Fruit fly (Drosophila melanogaster): ENCODE measurements around the gene CG42537.

Gene CG42537

dm6 chr3R:6373512-6374306, 3.9 kb upstream of the CG42537 start (continued):
- no peak for TF ChIP-seq az2 (GFP tag; optimal IDR thresholded peaks at IDR 0.05)
- TF ChIP-seq BtbVII (GFP tag; optimal IDR thresholded peaks at IDR 0.05), result peak; percentile 72
- 0 out of 2 replicates have a peak, but pooled peaks have one; percentile 26 for TF ChIP-seq ara (GFP tag; IDR thresholded peaks at IDR 0.05)
- no peak for TF ChIP-seq inv (GFP tag; IDR thresholded peaks at IDR 0.05; ENCODE audit: partially characterized antibody)
- TF ChIP-seq MTF-1 (GFP tag; optimal IDR thresholded peaks at IDR 0.05; ENCODE audit: borderline replicate concordance), result no peak
- TF ChIP-seq bab2 (GFP tag; optimal IDR thresholded peaks at IDR 0.05), result peak; percentile 39
- no peak for TF ChIP-seq Tbp (GFP tag; optimal IDR thresholded peaks at IDR 0.05)
- no peak for TF ChIP-seq mld (GFP tag; IDR thresholded peaks at IDR 0.05; ENCODE audit: partially characterized antibody)
- no peak; the same call in 1 of the 2 replicates for TF ChIP-seq NFAT (GFP tag; IDR thresholded peaks at IDR 0.05)
- no peak for TF ChIP-seq zfh2 (GFP tag; optimal IDR thresholded peaks at IDR 0.05)
- TF ChIP-seq CG17359 (tag; optimal IDR thresholded peaks at IDR 0.05), result peak; percentile 35
- no peak for TF ChIP-seq gsb-n (tag; optimal IDR thresholded peaks at IDR 0.05)
- no peak for TF ChIP-seq z (GFP tag; IDR thresholded peaks at IDR 0.05)
- TF ChIP-seq CG7963 (GFP tag; IDR thresholded peaks at IDR 0.05; ENCODE audit: partially characterized antibody), result no peak
- no peak for TF ChIP-seq CG15479 (GFP tag; optimal IDR thresholded peaks at IDR 0.05)
- peak; percentile 86 for TF ChIP-seq caup (GFP tag; optimal IDR thresholded peaks at IDR 0.05; ENCODE audit: severe bottlenecking)
- no peak for TF ChIP-seq dm (GFP tag; optimal IDR thresholded peaks at IDR 0.05)
- no peak for TF ChIP-seq CG17802 (tag; optimal IDR thresholded peaks at IDR 0.05)
- peak; percentile 4 to 34 for TF ChIP-seq dpn (GFP tag; optimal IDR thresholded peaks at IDR 0.05)
- TF ChIP-seq pfk (GFP tag; optimal IDR thresholded peaks at IDR 0.05), result no peak
- no peak for TF ChIP-seq zen2 (GFP tag; IDR thresholded peaks at IDR 0.05; ENCODE audit: partially characterized antibody)
- no peak for TF ChIP-seq da (GFP tag; optimal IDR thresholded peaks at IDR 0.05)
- no peak for TF ChIP-seq Side (GFP tag; optimal IDR thresholded peaks at IDR 0.05)
- no peak for TF ChIP-seq zfh1 (GFP tag; IDR thresholded peaks at IDR 0.05)
- TF ChIP-seq D19A (tag; optimal IDR thresholded peaks at IDR 0.05), result peak; percentile 11
- peak; percentile 19; the same call in 1 of the 2 replicates for TF ChIP-seq Taf1 (GFP tag; IDR thresholded peaks at IDR 0.05)
- TF ChIP-seq CG7839 (tag; optimal IDR thresholded peaks at IDR 0.05), result peak; percentile 34
- no peak for TF ChIP-seq NC2α (GFP tag; optimal IDR thresholded peaks at IDR 0.05)
- no peak for TF ChIP-seq ac (GFP tag; optimal IDR thresholded peaks at IDR 0.05)
- TF ChIP-seq CG3281 (GFP tag; optimal IDR thresholded peaks at IDR 0.05), result peak; percentile 63
- no peak for TF ChIP-seq Deaf1 (tag; optimal IDR thresholded peaks at IDR 0.05)
- no peak for TF ChIP-seq ems (GFP tag; optimal IDR thresholded peaks at IDR 0.05)
- no peak for TF ChIP-seq Hr78 (GFP tag; optimal IDR thresholded peaks at IDR 0.05)
- TF ChIP-seq Mad (GFP tag; optimal IDR thresholded peaks at IDR 0.05), result peak; percentile 2
- peak; percentile 72 for TF ChIP-seq Asciz (GFP tag; optimal IDR thresholded peaks at IDR 0.05)
- peak; percentile 10 for TF ChIP-seq Myb (GFP tag; optimal IDR thresholded peaks at IDR 0.05)
- peak; percentile 41 for TF ChIP-seq mam (GFP tag; optimal IDR thresholded peaks at IDR 0.05)
- TF ChIP-seq CG2199 (GFP tag; IDR thresholded peaks at IDR 0.05), result no peak
- TF ChIP-seq CG4820 (GFP tag; optimal IDR thresholded peaks at IDR 0.05), result no peak
- TF ChIP-seq CG11695 (GFP tag; IDR thresholded peaks at IDR 0.05), result 0 out of 3 replicates have a peak, but pooled peaks have one; percentile 28
- TF ChIP-seq sug (tag; optimal IDR thresholded peaks at IDR 0.05), result peak; percentile 51
- peak; percentile 2 for TF ChIP-seq Hr3 (GFP tag; optimal IDR thresholded peaks at IDR 0.05)
- no peak for TF ChIP-seq rib (GFP tag; IDR thresholded peaks at IDR 0.05)
- peak; percentile 16 for TF ChIP-seq nerfin-1 (tag; optimal IDR thresholded peaks at IDR 0.05)
- TF ChIP-seq slbo (GFP tag; IDR thresholded peaks at IDR 0.05), result peak; percentile 48; the same call in 1 of the 2 replicates
- TF ChIP-seq dysf (GFP tag; IDR thresholded peaks at IDR 0.05), result no peak; the same call in 2 of the 3 replicates
- TF ChIP-seq CG16815 (GFP tag; optimal IDR thresholded peaks at IDR 0.05), result no peak
- TF ChIP-seq ap (GFP tag; IDR thresholded peaks at IDR 0.05), result no peak
- no peak for TF ChIP-seq CG17912 (GFP tag; optimal IDR thresholded peaks at IDR 0.05)

Measured in whole organism, embryonic.